Fruit fly (Drosophila melanogaster) whole organism, embryonic: ENCODE measurements around the gene CG45049.
A peak's percentile ranks its signal among the peaks of the same experiment; 100 is the strongest.

Source experiments
- ATbp ChIP-seq: fragments of 200-800 bp; sonication (Bioruptor generic); optimal IDR thresholded peaks from 2 replicates; lab custom pipeline; 2017; ENCODE audit warnings: missing biosample characterization, mild to moderate bottlenecking, missing genetic modification characterization, missing genetic modification reagents
- Adf1 ChIP-seq: fragments of 200-800 bp; sonication (Bioruptor generic); IDR thresholded peaks from 2 replicates; pipeline ENCODE4 v1.3.6; 2022; ENCODE audit warnings: missing biosample characterization, missing genetic modification characterization
- CG10267 ChIP-seq: fragments of 200-800 bp; sonication (Bioruptor generic); optimal IDR thresholded peaks from 2 replicates; lab custom pipeline; 2018; ENCODE audit warnings: missing biosample characterization, mild to moderate bottlenecking, missing genetic modification characterization, moderate library complexity
- CG10462 ChIP-seq: fragments of 200-800 bp; sonication (Bioruptor generic); optimal IDR thresholded peaks from 2 replicates; lab custom pipeline; 2016; ENCODE audit warnings: missing biosample characterization, missing genetic modification characterization
- CG10979 ChIP-seq: fragments of 200-800 bp; sonication (Bioruptor generic); optimal IDR thresholded peaks from 2 replicates; lab custom pipeline; 2018; ENCODE audit warnings: missing biosample characterization, mild to moderate bottlenecking, missing genetic modification characterization, moderate library complexity
- CG11696 ChIP-seq: fragments of 200-800 bp; sonication (Bioruptor generic); IDR thresholded peaks from 2 replicates; pipeline ENCODE4 v1.3.6; 2022; ENCODE audit warnings: missing biosample characterization, missing genetic modification characterization
- CG12155 ChIP-seq: fragments of 200-800 bp; sonication (Bioruptor generic); optimal IDR thresholded peaks from 3 replicates; lab custom pipeline; 2016; ENCODE audit warnings: missing biosample characterization, missing genetic modification characterization
- CG12236 ChIP-seq: fragments of 200-800 bp; sonication (Bioruptor generic); optimal IDR thresholded peaks from 2 replicates; lab custom pipeline; 2016; ENCODE audit warnings: missing biosample characterization, missing genetic modification characterization
- CG12942 ChIP-seq: fragments of 200-800 bp; sonication (Bioruptor generic); optimal IDR thresholded peaks from 3 replicates; lab custom pipeline; 2016; ENCODE audit warnings: missing biosample characterization, missing genetic modification characterization
- CG13296 ChIP-seq: fragments of 200-800 bp; sonication (Bioruptor generic); optimal IDR thresholded peaks from 3 replicates; lab custom pipeline; 2018; ENCODE audit warnings: missing biosample characterization, mild to moderate bottlenecking, missing genetic modification characterization
- CG1529 ChIP-seq: fragments of 200-800 bp; sonication (Bioruptor generic); optimal IDR thresholded peaks from 3 replicates; lab custom pipeline; 2018; ENCODE audit warnings: missing biosample characterization, missing genetic modification characterization
- CG17359 ChIP-seq: fragments of 200-800 bp; sonication (Bioruptor generic); optimal IDR thresholded peaks from 3 replicates; lab custom pipeline; 2018; ENCODE audit warnings: missing biosample characterization, mild to moderate bottlenecking, missing genetic modification characterization, moderate library complexity
- CG17385 ChIP-seq: fragments of 200-800 bp; sonication (Bioruptor generic); optimal IDR thresholded peaks from 3 replicates; lab custom pipeline; 2018; ENCODE audit warnings: missing biosample characterization, mild to moderate bottlenecking, missing genetic modification characterization
- CG17912 ChIP-seq: fragments of 200-800 bp; sonication (Bioruptor generic); optimal IDR thresholded peaks from 2 replicates; lab custom pipeline; 2018; ENCODE audit warnings: missing biosample characterization, mild to moderate bottlenecking, missing genetic modification characterization
- CG18764 ChIP-seq: fragments of 200-800 bp; sonication (Bioruptor generic); optimal IDR thresholded peaks from 3 replicates; lab custom pipeline; 2016; ENCODE audit warnings: missing biosample characterization, missing genetic modification characterization
- CG30403 ChIP-seq: fragments of 200-800 bp; sonication (Bioruptor generic); optimal IDR thresholded peaks from 3 replicates; lab custom pipeline; 2016; ENCODE audit warnings: missing biosample characterization, missing genetic modification characterization
- CG32532 ChIP-seq: fragments of 200-800 bp; sonication (Bioruptor generic); IDR thresholded peaks from 2 replicates; pipeline ENCODE4 v1.3.6; 2022; ENCODE audit warnings: missing biosample characterization, missing genetic modification characterization
- CG4854 ChIP-seq: fragments of 200-800 bp; sonication (Bioruptor generic); optimal IDR thresholded peaks from 2 replicates; lab custom pipeline; 2016; ENCODE audit warnings: missing biosample characterization, missing genetic modification characterization, inconsistent platforms
- CG6654 ChIP-seq: fragments of 200-800 bp; sonication (Bioruptor generic); optimal IDR thresholded peaks from 2 replicates; lab custom pipeline; 2017; ENCODE audit warnings: missing biosample characterization, mild to moderate bottlenecking, missing genetic modification characterization
- CG6791 ChIP-seq: fragments of 200-800 bp; sonication (Bioruptor generic); IDR thresholded peaks from 3 replicates; pipeline ENCODE4 v1.3.6; 2022; ENCODE audit warnings: missing biosample characterization, missing genetic modification characterization; ENCODE audit not compliant: partially characterized antibody
- CG7271 ChIP-seq: fragments of 200-800 bp; sonication (Bioruptor generic); optimal IDR thresholded peaks from 2 replicates; lab custom pipeline; 2018; ENCODE audit warnings: missing biosample characterization, mild to moderate bottlenecking, missing genetic modification characterization, moderate library complexity
- CG7745 ChIP-seq: fragments of 200-800 bp; sonication (Bioruptor generic); optimal IDR thresholded peaks from 2 replicates; lab custom pipeline; 2018; ENCODE audit warnings: missing biosample characterization, mild to moderate bottlenecking, missing genetic modification characterization, moderate library complexity
- CG9437 ChIP-seq: fragments of 200-800 bp; sonication (Bioruptor generic); optimal IDR thresholded peaks from 2 replicates; lab custom pipeline; 2018; ENCODE audit warnings: missing biosample characterization, mild to moderate bottlenecking, missing genetic modification characterization
- CHES-1-like ChIP-seq: fragments of 200-800 bp; sonication (Bioruptor generic); optimal IDR thresholded peaks from 2 replicates; lab custom pipeline; 2016; ENCODE audit warnings: missing biosample characterization, missing genetic modification characterization
- CkIIα-i1 ChIP-seq: fragments of 200-800 bp; sonication (Bioruptor generic); IDR thresholded peaks from 2 replicates; pipeline ENCODE4 v1.3.6; 2022; ENCODE audit warnings: missing biosample characterization, missing genetic modification characterization
- Hand ChIP-seq: fragments of 200-800 bp; sonication (Bioruptor generic); optimal IDR thresholded peaks from 2 replicates; lab custom pipeline; 2017; ENCODE audit warnings: mild to moderate bottlenecking, missing biosample characterization, missing genetic modification reagents, missing genetic modification characterization
- Lhr ChIP-seq: fragments of 200-800 bp; sonication (Bioruptor generic); optimal IDR thresholded peaks from 3 replicates; lab custom pipeline; 2017; ENCODE audit warnings: mild to moderate bottlenecking, missing biosample characterization, missing genetic modification reagents, missing genetic modification characterization
- Oaz ChIP-seq: fragments of 200-800 bp; sonication (Bioruptor generic); IDR thresholded peaks from 2 replicates; pipeline ENCODE4 v1.3.6; 2022; ENCODE audit warnings: missing biosample characterization, missing genetic modification characterization
- Opbp ChIP-seq: fragments of 200-800 bp; sonication (Bioruptor generic); IDR thresholded peaks from 3 replicates; pipeline ENCODE4 v1.3.6; 2022; ENCODE audit warnings: missing biosample characterization, missing genetic modification characterization; ENCODE audit not compliant: partially characterized antibody
- Optix ChIP-seq: fragments of 200-800 bp; sonication (Bioruptor generic); IDR thresholded peaks from 3 replicates; pipeline ENCODE4 v1.3.6; 2022; ENCODE audit warnings: missing biosample characterization, missing genetic modification characterization
- Poxn ChIP-seq: fragments of 200-800 bp; sonication (Bioruptor generic); IDR thresholded peaks from 2 replicates; pipeline ENCODE4 v1.3.6; 2022; ENCODE audit warnings: missing biosample characterization, missing genetic modification characterization
- Ptx1 ChIP-seq: fragments of 200-800 bp; sonication (Bioruptor generic); IDR thresholded peaks from 2 replicates; pipeline ENCODE4 v1.3.6; 2022; ENCODE audit warnings: missing biosample characterization, missing genetic modification characterization
- Rfx ChIP-seq: fragments of 200-800 bp; sonication (Bioruptor generic); IDR thresholded peaks from 2 replicates; pipeline ENCODE4 v1.3.6; 2022; ENCODE audit warnings: missing biosample characterization, missing genetic modification characterization
- ara ChIP-seq: fragments of 200-800 bp; sonication (Bioruptor generic); IDR thresholded peaks from 2 replicates; pipeline ENCODE4 v1.3.6; 2022; ENCODE audit warnings: missing biosample characterization, missing genetic modification characterization
- bab2 ChIP-seq: fragments of 200-800 bp; sonication (Bioruptor generic); optimal IDR thresholded peaks from 2 replicates; lab custom pipeline; 2016; ENCODE audit warnings: missing biosample characterization, missing genetic modification characterization
- dpn ChIP-seq, 2 experiments: fragments of 200-800 bp; sonication (Bioruptor generic); optimal IDR thresholded peaks; 3 replicates each; lab custom pipeline; 2016; ENCODE audit warnings: missing biosample characterization in 2 of 2, missing genetic modification characterization in 2 of 2
- ems ChIP-seq: fragments of 200-800 bp; sonication (Bioruptor generic); optimal IDR thresholded peaks from 3 replicates; lab custom pipeline; 2016; ENCODE audit warnings: missing biosample characterization, missing genetic modification characterization
- gce ChIP-seq: fragments of 200-800 bp; sonication (Bioruptor generic); IDR thresholded peaks from 3 replicates; pipeline ENCODE4 v1.3.6; 2022; ENCODE audit warnings: missing biosample characterization, missing genetic modification characterization
- grau ChIP-seq: fragments of 200-800 bp; optimal IDR thresholded peaks from 3 replicates; lab custom pipeline; 2019; ENCODE audit warnings: missing biosample characterization, mild to moderate bottlenecking, missing genetic modification characterization, moderate library complexity
- lola ChIP-seq, 3 experiments: fragments of >200 bp in 2 of 3; fragments of 200-800 bp in 1 of 3; sonication (Bioruptor generic) in 1 of 3; optimal IDR thresholded peaks; 2 replicates each; lab custom pipeline; 2017 to 2019; ENCODE audit warnings: missing biosample characterization in 3 of 3, missing genetic modification characterization in 3 of 3, mild to moderate bottlenecking in 1 of 3, moderate library complexity in 1 of 3
- nmo ChIP-seq: fragments of 200-800 bp; sonication (Bioruptor generic); optimal IDR thresholded peaks from 2 replicates; lab custom pipeline; 2018; ENCODE audit warnings: missing biosample characterization, mild to moderate bottlenecking, missing genetic modification characterization, moderate library complexity
- onecut ChIP-seq: fragments of 200-800 bp; sonication (Bioruptor generic); IDR thresholded peaks from 2 replicates; pipeline ENCODE4 v1.3.6; 2022; ENCODE audit warnings: missing biosample characterization, missing genetic modification characterization
- pnt ChIP-seq: fragments of 200-800 bp; sonication (Bioruptor generic); optimal IDR thresholded peaks from 3 replicates; lab custom pipeline; 2016; ENCODE audit warnings: missing biosample characterization, missing genetic modification characterization
- sc ChIP-seq, 3 experiments: fragments of >200 bp in 2 of 3; fragments of 200-800 bp in 1 of 3; sonication (Bioruptor generic) in 1 of 3; optimal IDR thresholded peaks; 2 replicates in 2 of 3; 3 replicates in 1 of 3; lab custom pipeline; 2017; ENCODE audit warnings: mild to moderate bottlenecking in 1 of 3, missing biosample characterization in 1 of 3, missing genetic modification characterization in 1 of 3, missing genetic modification reagents in 1 of 3
- sug ChIP-seq: fragments of 200-800 bp; optimal IDR thresholded peaks from 2 replicates; lab custom pipeline; 2019; ENCODE audit warnings: missing biosample characterization, mild to moderate bottlenecking, missing genetic modification characterization, moderate library complexity
- trh ChIP-seq: fragments of 200-800 bp; sonication (Bioruptor generic); optimal IDR thresholded peaks from 2 replicates; lab custom pipeline; 2016; ENCODE audit warnings: missing biosample characterization, missing genetic modification characterization
- ttk ChIP-seq: fragments of 200-800 bp; sonication (Bioruptor generic); IDR thresholded peaks from 2 replicates; pipeline ENCODE4 v2.1.2; 2022; ENCODE audit warnings: missing biosample characterization, missing genetic modification characterization
- unpg ChIP-seq: fragments of 200-800 bp; sonication (Bioruptor generic); optimal IDR thresholded peaks from 3 replicates; lab custom pipeline; 2018; ENCODE audit warnings: missing biosample characterization, mild to moderate bottlenecking, missing genetic modification characterization, moderate library complexity

CG45049 gene

dm6 chr3R:22724149-22724973, 2.4 kb upstream of the CG45049 start, which contains the start of gene Irp-1A (continued):
- TF ChIP-seq sc (optimal IDR thresholded peaks at IDR 0.05; lab: Kevin White, UChicago) (no peak), sc (GFP tag; optimal IDR thresholded peaks at IDR 0.05; lab: Kevin White, UChicago) (no peak), CG7271 (tag; lab: Kevin White, UChicago) (peak; percentile 80), CG9437 (GFP tag; lab: Kevin White, UChicago) (peak; percentile 68), CG7745 (tag; lab: Kevin White, UChicago) (no peak), Oaz (peak; percentile 57), Hand (GFP tag; lab: Kevin White, UChicago) (peak; percentile 60), Adf1 (peak; percentile 45; the same call in 1 of the 2 replicates), CG12155 (peak; percentile 69), pnt (no peak), CkIIα-i1 (no peak), sug (tag; lab: Kevin White, UChicago) (peak; percentile 100), CG17359 (tag; lab: Kevin White, UChicago) (peak; percentile 83), CG1529 (GFP tag; lab: Kevin White, UChicago) (peak; percentile 9), Poxn (no peak), CG10462 (GFP tag; lab: Kevin White, UChicago) (peak; percentile 31), CG10267 (tag; lab: Kevin White, UChicago) (peak; percentile 81), Ptx1 (GFP tag; lab: Robert Waterston, UW) (peak; percentile 80), trh (no peak), CG32532 (GFP tag; lab: Robert Waterston, UW) (peak; percentile 89), CG12942 (peak; percentile 59), ttk (GFP tag; lab: Robert Waterston, UW) (peak; percentile 74), Opbp (GFP tag; lab: Robert Waterston, UW) (peak; percentile 85), unpg (GFP tag; lab: Kevin White, UChicago) (peak; percentile 85), Lhr (peak; percentile 47), CG6654 (GFP tag; lab: Kevin White, UChicago) (no peak), CG18764 (GFP tag; lab: Kevin White, UChicago) (peak; percentile 64), CG17385 (GFP tag; lab: Kevin White, UChicago) (peak; percentile 73), ems (GFP tag; lab: Kevin White, UChicago) (no peak), CG13296 (GFP tag; lab: Kevin White, UChicago) (peak; percentile 85), CG30403 (GFP tag; lab: Kevin White, UChicago) (peak; percentile 79), CG6791 (peak; percentile 79), CG11696 (GFP tag; lab: Robert Waterston, UW) (peak; percentile 43; the same call in 1 of the 2 replicates), Optix (no peak), CG12236 (GFP tag; lab: Kevin White, UChicago) (no peak), bab2 (GFP tag; lab: Kevin White, UChicago) (peak; percentile 3), CG10979 (tag; lab: Kevin White, UChicago) (peak; percentile 80), ATbp (GFP tag; lab: Kevin White, UChicago) (peak; percentile 21), CG4854 (no peak), grau (tag; lab: Kevin White, UChicago) (peak; percentile 85), dpn (GFP tag; optimal IDR thresholded peaks at IDR 0.05; lab: Kevin White, UChicago) (peak; percentile 51 to 69), lola (GFP tag; optimal IDR thresholded peaks at IDR 0.05; lab: Kevin White, UChicago) (peak in 1 of 3 experiments; percentile 71), onecut (peak; percentile 58), ara (GFP tag; lab: Robert Waterston, UW) (no peak; the same call in 1 of the 2 replicates), nmo (GFP tag; lab: Kevin White, UChicago) (peak; percentile 82), Rfx (GFP tag; lab: Robert Waterston, UW) (peak; percentile 86), gce (GFP tag; lab: Robert Waterston, UW) (peak; percentile 65; the same call in 1 of the 3 replicates), CG17912 (GFP tag; lab: Kevin White, UChicago) (no peak), CHES-1-like (GFP tag; lab: Kevin White, UChicago) (peak; percentile 58)
